Fruit fly (Drosophila melanogaster) whole organism, embryonic: ENCODE measurements around the gene CG16736.

Experiments used
- Aef1 ChIP-seq: fragments of 200-800 bp; sonication (Bioruptor generic); IDR thresholded peaks from 3 replicates; pipeline ENCODE4 v1.3.6; 2022; ENCODE audit warnings: missing biosample characterization, missing genetic modification characterization
- Awh ChIP-seq: fragments of 200-800 bp; sonication (Bioruptor generic); IDR thresholded peaks from 2 replicates; pipeline ENCODE4, ENCODE4 v1.3.6; 2022; ENCODE audit warnings: missing biosample characterization, missing genetic modification characterization
- CG10366 ChIP-seq: fragments of 200-800 bp; sonication (Bioruptor generic); IDR thresholded peaks from 2 replicates; pipeline ENCODE4 v1.3.6; 2022; ENCODE audit warnings: missing biosample characterization, missing genetic modification characterization
- CG11504 ChIP-seq: fragments of 200-800 bp; sonication (Bioruptor generic); optimal IDR thresholded peaks from 3 replicates; lab custom pipeline; 2019; ENCODE audit warnings: missing biosample characterization, mild to moderate bottlenecking, missing genetic modification characterization, moderate library complexity
- CG12104 ChIP-seq: fragments of 200-800 bp; sonication (Bioruptor generic); optimal IDR thresholded peaks from 3 replicates; lab custom pipeline; 2016; ENCODE audit warnings: missing biosample characterization, missing genetic modification characterization
- CG12299 ChIP-seq: fragments of 200-800 bp; sonication (Bioruptor generic); optimal IDR thresholded peaks from 2 replicates; lab custom pipeline; 2018; ENCODE audit warnings: missing biosample characterization, mild to moderate bottlenecking, missing genetic modification characterization
- CG13296 ChIP-seq: fragments of 200-800 bp; sonication (Bioruptor generic); optimal IDR thresholded peaks from 3 replicates; lab custom pipeline; 2018; ENCODE audit warnings: missing biosample characterization, mild to moderate bottlenecking, missing genetic modification characterization
- CG1529 ChIP-seq: fragments of 200-800 bp; sonication (Bioruptor generic); optimal IDR thresholded peaks from 3 replicates; lab custom pipeline; 2018; ENCODE audit warnings: missing biosample characterization, missing genetic modification characterization
- CG17328 ChIP-seq: fragments of 200-800 bp; sonication (Bioruptor generic); IDR thresholded peaks from 2 replicates; pipeline ENCODE4 v1.3.6; 2022; ENCODE audit warnings: missing biosample characterization, missing genetic modification characterization
- CG1792 ChIP-seq: fragments of 200-800 bp; sonication (Bioruptor generic); optimal IDR thresholded peaks from 2 replicates; lab custom pipeline; 2016; ENCODE audit warnings: missing biosample characterization, missing genetic modification characterization
- CG18764 ChIP-seq: fragments of 200-800 bp; sonication (Bioruptor generic); optimal IDR thresholded peaks from 3 replicates; lab custom pipeline; 2016; ENCODE audit warnings: missing biosample characterization, missing genetic modification characterization
- CG2120 ChIP-seq: fragments of 200-800 bp; sonication (Bioruptor generic); optimal IDR thresholded peaks from 3 replicates; lab custom pipeline; 2016; ENCODE audit warnings: missing biosample characterization, missing genetic modification characterization
- CG34422 ChIP-seq: fragments of 200-800 bp; sonication (Bioruptor generic); IDR thresholded peaks from 3 replicates; pipeline ENCODE4 v1.3.6; 2022; ENCODE audit warnings: missing biosample characterization, missing genetic modification characterization
- CG42726 ChIP-seq: fragments of 200-800 bp; sonication (Bioruptor generic); IDR thresholded peaks from 2 replicates; pipeline ENCODE4 v1.3.6; 2022; ENCODE audit warnings: missing biosample characterization, missing genetic modification characterization; ENCODE audit not compliant: partially characterized antibody
- CG4707 ChIP-seq: fragments of 200-800 bp; sonication (Bioruptor generic); optimal IDR thresholded peaks from 2 replicates; lab custom pipeline; 2018; ENCODE audit warnings: missing biosample characterization, mild to moderate bottlenecking, missing genetic modification characterization, moderate library complexity
- CG4820 ChIP-seq: fragments of 200-800 bp; sonication (Bioruptor generic); optimal IDR thresholded peaks from 3 replicates; lab custom pipeline; 2016; ENCODE audit warnings: missing biosample characterization, missing genetic modification characterization
- CG6272 ChIP-seq: fragments of 200-800 bp; sonication (Bioruptor generic); IDR thresholded peaks from 2 replicates; pipeline ENCODE4 v1.3.6; 2022; ENCODE audit warnings: missing biosample characterization, missing genetic modification characterization
- CG6683 ChIP-seq: fragments of 200-800 bp; sonication (Bioruptor generic); optimal IDR thresholded peaks from 2 replicates; lab custom pipeline; 2017; ENCODE audit warnings: missing biosample characterization, mild to moderate bottlenecking, missing genetic modification characterization, missing genetic modification reagents
- CG9609 ChIP-seq: fragments of 200-800 bp; sonication (Bioruptor generic); optimal IDR thresholded peaks from 3 replicates; lab custom pipeline; 2016; ENCODE audit warnings: missing biosample characterization, missing genetic modification characterization
- CG9817 ChIP-seq: fragments of 200-800 bp; sonication (Bioruptor generic); optimal IDR thresholded peaks from 2 replicates; lab custom pipeline; 2018; ENCODE audit warnings: missing biosample characterization, mild to moderate bottlenecking, missing genetic modification characterization, moderate library complexity
- CrebB ChIP-seq: fragments of 200-800 bp; sonication (Bioruptor generic); optimal IDR thresholded peaks from 3 replicates; lab custom pipeline; 2018; ENCODE audit warnings: missing biosample characterization, mild to moderate bottlenecking, missing genetic modification characterization
- Fer2 ChIP-seq: fragments of 200-800 bp; sonication (Bioruptor generic); optimal IDR thresholded peaks from 2 replicates; lab custom pipeline; 2018; ENCODE audit warnings: missing biosample characterization, mild to moderate bottlenecking, missing genetic modification characterization, moderate library complexity
- Gug ChIP-seq: fragments of 200-800 bp; sonication (Bioruptor generic); IDR thresholded peaks from 4 replicates; pipeline ENCODE4 v1.3.6; 2022; ENCODE audit warnings: missing biosample characterization, missing genetic modification characterization
- HLH3B ChIP-seq: fragments of 200-800 bp; sonication (Bioruptor generic); IDR thresholded peaks from 2 replicates; pipeline ENCODE4 v1.3.6; 2022; ENCODE audit warnings: missing biosample characterization, missing genetic modification characterization
- NFAT ChIP-seq: fragments of 200-800 bp; sonication (Bioruptor generic); IDR thresholded peaks from 2 replicates; pipeline ENCODE4 v1.3.6; 2022; ENCODE audit warnings: missing biosample characterization, missing genetic modification characterization
- Optix ChIP-seq: fragments of 200-800 bp; sonication (Bioruptor generic); IDR thresholded peaks from 3 replicates; pipeline ENCODE4 v1.3.6; 2022; ENCODE audit warnings: missing biosample characterization, missing genetic modification characterization
- Six4 ChIP-seq: fragments of 200-800 bp; sonication (Bioruptor generic); optimal IDR thresholded peaks from 2 replicates; lab custom pipeline; 2016; ENCODE audit warnings: missing biosample characterization, missing genetic modification characterization
- az2 ChIP-seq: fragments of 200-800 bp; sonication (Bioruptor generic); optimal IDR thresholded peaks from 3 replicates; lab custom pipeline; 2016; ENCODE audit warnings: missing biosample characterization, missing genetic modification characterization
- bsh ChIP-seq, 2 experiments: fragments of 200-800 bp; sonication (Bioruptor generic); optimal IDR thresholded peaks; 2 replicates each; lab custom pipeline; 2017 to 2018; ENCODE audit warnings: mild to moderate bottlenecking in 2 of 2, missing biosample characterization in 2 of 2, missing genetic modification characterization in 2 of 2, moderate library complexity in 1 of 2
- cas ChIP-seq: fragments of 200-800 bp; sonication (Bioruptor generic); IDR thresholded peaks from 2 replicates; pipeline ENCODE4 v1.3.6; 2022; ENCODE audit warnings: missing biosample characterization, missing genetic modification characterization
- chm ChIP-seq: fragments of 200-800 bp; sonication (Bioruptor generic); IDR thresholded peaks from 2 replicates; pipeline ENCODE4 v1.3.6; 2022; ENCODE audit warnings: missing biosample characterization, missing genetic modification characterization
- da ChIP-seq: fragments of 200-800 bp; sonication (Bioruptor generic); optimal IDR thresholded peaks from 2 replicates; lab custom pipeline; 2016; ENCODE audit warnings: missing biosample characterization, missing genetic modification characterization
- disco-r ChIP-seq: fragments of 200-800 bp; sonication (Bioruptor generic); optimal IDR thresholded peaks from 2 replicates; lab custom pipeline; 2016; ENCODE audit warnings: missing biosample characterization, missing genetic modification characterization
- exex ChIP-seq: fragments of 200-800 bp; sonication (Bioruptor generic); optimal IDR thresholded peaks from 4 replicates; lab custom pipeline; 2018; ENCODE audit warnings: missing biosample characterization, mild to moderate bottlenecking, missing genetic modification characterization, moderate library complexity
- gro ChIP-seq: fragments of 200-800 bp; sonication (Bioruptor generic); optimal IDR thresholded peaks from 2 replicates; lab custom pipeline; 2016; ENCODE audit warnings: missing biosample characterization, missing genetic modification characterization
- hb ChIP-seq: fragments of 200-800 bp; sonication (Bioruptor generic); IDR thresholded peaks from 3 replicates; pipeline ENCODE4 v1.3.6; 2022; ENCODE audit warnings: missing biosample characterization, missing genetic modification characterization; ENCODE audit not compliant: partially characterized antibody
- lab ChIP-seq: fragments of 200-800 bp; sonication (Bioruptor generic); optimal IDR thresholded peaks from 3 replicates; lab custom pipeline; 2017; ENCODE audit warnings: missing biosample characterization, missing genetic modification characterization, mild to moderate bottlenecking, moderate library complexity, missing genetic modification reagents
- nmo ChIP-seq: fragments of 200-800 bp; sonication (Bioruptor generic); optimal IDR thresholded peaks from 2 replicates; lab custom pipeline; 2018; ENCODE audit warnings: missing biosample characterization, mild to moderate bottlenecking, missing genetic modification characterization, moderate library complexity
- pan ChIP-seq, 4 experiments: fragments of >200 bp in 3 of 4; fragments of 200-800 bp in 1 of 4; sonication (Bioruptor generic) in 1 of 4; optimal IDR thresholded peaks in 3 of 4; IDR thresholded peaks in 1 of 4; 2 replicates each; pipeline versions ENCODE4 v1.3.6 to Lab custom; 2017 to 2022; ENCODE audit warnings: missing biosample characterization in 2 of 4, missing genetic modification characterization in 2 of 4, mixed read lengths in 1 of 4
- sc ChIP-seq, 3 experiments: fragments of >200 bp in 2 of 3; fragments of 200-800 bp in 1 of 3; sonication (Bioruptor generic) in 1 of 3; optimal IDR thresholded peaks; 2 replicates in 2 of 3; 3 replicates in 1 of 3; lab custom pipeline; 2017; ENCODE audit warnings: mild to moderate bottlenecking in 1 of 3, missing biosample characterization in 1 of 3, missing genetic modification characterization in 1 of 3, missing genetic modification reagents in 1 of 3
- scrt ChIP-seq: fragments of 200-800 bp; sonication (Bioruptor generic); optimal IDR thresholded peaks from 2 replicates; lab custom pipeline; 2018; ENCODE audit warnings: missing biosample characterization, mild to moderate bottlenecking, missing genetic modification characterization, moderate library complexity
- sima ChIP-seq: fragments of 200-800 bp; sonication (Bioruptor generic); optimal IDR thresholded peaks from 2 replicates; lab custom pipeline; 2016; ENCODE audit warnings: missing biosample characterization, missing genetic modification characterization
- slbo ChIP-seq: fragments of 200-800 bp; sonication (Bioruptor generic); IDR thresholded peaks from 2 replicates; pipeline ENCODE4 v1.3.6; 2022; ENCODE audit warnings: missing biosample characterization, missing genetic modification characterization
- sna ChIP-seq: fragments of 200-800 bp; sonication (Bioruptor generic); IDR thresholded peaks from 2 replicates; pipeline ENCODE4 v1.3.6; 2022; ENCODE audit warnings: missing biosample characterization, missing genetic modification characterization; ENCODE audit not compliant: partially characterized antibody
- tgo ChIP-seq: fragments of 200-800 bp; sonication (Bioruptor generic); IDR thresholded peaks from 3 replicates; pipeline ENCODE4 v1.3.6; 2022; ENCODE audit warnings: missing biosample characterization, missing genetic modification characterization
- trem ChIP-seq: fragments of 200-800 bp; optimal IDR thresholded peaks from 3 replicates; lab custom pipeline; 2019; ENCODE audit warnings: missing biosample characterization, mild to moderate bottlenecking, missing genetic modification characterization, moderate library complexity
- zen ChIP-seq: fragments of 200-800 bp; sonication (Bioruptor generic); optimal IDR thresholded peaks from 3 replicates; lab custom pipeline; 2018; ENCODE audit warnings: missing biosample characterization, mild to moderate bottlenecking, missing genetic modification characterization, moderate library complexity

CG16736 gene

dm6 chr3R:9260421-9260973, 3.0 kb upstream of the CG16736 start, which contains the start of gene ATP6AP2 (continued):
- TF ChIP-seq pan (optimal IDR thresholded peaks at IDR 0.05; lab: Kevin White, UChicago), result no peak
- peak in 1 of 2 experiments; percentile 66 for TF ChIP-seq pan (GFP tag; optimal IDR thresholded peaks at IDR 0.05 in 1 of 2, IDR thresholded peaks at IDR 0.05 in 1 of 2)
- peak; percentile 43; the same call in 1 of the 2 replicates for TF ChIP-seq cas (GFP tag; lab: Robert Waterston, UW)
- TF ChIP-seq CG2120, result peak; percentile 65
- TF ChIP-seq CG4707 (GFP tag; lab: Kevin White, UChicago), result no peak
- peak; percentile 28; the same call in 1 of the 2 replicates for TF ChIP-seq CG6272 (GFP tag; lab: Robert Waterston, UW)
- TF ChIP-seq CG9817 (tag; lab: Kevin White, UChicago), result peak; percentile 49
- TF ChIP-seq lab (GFP tag; lab: Kevin White, UChicago), result no peak
- TF ChIP-seq tgo (GFP tag; lab: Robert Waterston, UW), result peak; percentile 27; the same call in 1 of the 3 replicates
- no peak for TF ChIP-seq CG6683
- peak; percentile 61; the same call in 1 of the 2 replicates for TF ChIP-seq CG17328
- TF ChIP-seq hb (GFP tag; lab: Robert Waterston, UW), result peak; percentile 72
- TF ChIP-seq CG34422 (GFP tag; lab: Robert Waterston, UW), result peak; percentile 41; the same call in 1 of the 3 replicates
- no peak for TF ChIP-seq CrebB (tag; lab: Kevin White, UChicago)
- no peak for TF ChIP-seq CG11504 (tag; lab: Kevin White, UChicago)
- TF ChIP-seq CG18764 (GFP tag; lab: Kevin White, UChicago), result peak; percentile 50
- TF ChIP-seq sc (optimal IDR thresholded peaks at IDR 0.05; lab: Kevin White, UChicago), result no peak
- no peak for TF ChIP-seq sc (GFP tag; optimal IDR thresholded peaks at IDR 0.05; lab: Kevin White, UChicago)
- no peak for TF ChIP-seq da
- peak; percentile 36 for TF ChIP-seq CG12104 (GFP tag; lab: Kevin White, UChicago)
- peak; percentile 39; the same call in 1 of the 2 replicates for TF ChIP-seq CG42726 (GFP tag; lab: Robert Waterston, UW)
- no peak for TF ChIP-seq Optix (GFP tag; lab: Robert Waterston, UW)
- peak in 1 of 2 experiments; percentile 54 for TF ChIP-seq bsh (GFP tag; optimal IDR thresholded peaks at IDR 0.05; lab: Kevin White, UChicago)
- TF ChIP-seq CG10366 (GFP tag; lab: Robert Waterston, UW), result peak; percentile 35; the same call in 1 of the 2 replicates
- TF ChIP-seq chm (GFP tag; lab: Robert Waterston, UW), result no peak
- peak; percentile 71 for TF ChIP-seq nmo (GFP tag; lab: Kevin White, UChicago)
- TF ChIP-seq Aef1, result peak; percentile 32; the same call in 1 of the 3 replicates
- TF ChIP-seq sima (GFP tag; lab: Kevin White, UChicago), result no peak
- peak; percentile 70; the same call in 1 of the 2 replicates for TF ChIP-seq NFAT (GFP tag; lab: Robert Waterston, UW)
- TF ChIP-seq HLH3B (GFP tag; lab: Robert Waterston, UW), result peak; percentile 28; the same call in 1 of the 2 replicates
- peak; percentile 69 for TF ChIP-seq trem
- TF ChIP-seq Six4 (GFP tag; lab: Kevin White, UChicago), result no peak
- TF ChIP-seq Awh (GFP tag; lab: Robert Waterston, UW), result no peak
- peak; percentile 41 for TF ChIP-seq az2 (GFP tag; lab: Kevin White, UChicago)
- TF ChIP-seq CG4820 (GFP tag; lab: Kevin White, UChicago), result peak; percentile 27
- no peak for TF ChIP-seq Gug (GFP tag; lab: Robert Waterston, UW)
- TF ChIP-seq disco-r (GFP tag; lab: Kevin White, UChicago), result no peak
- TF ChIP-seq CG12299 (tag; lab: Kevin White, UChicago), result peak; percentile 43
- no peak for TF ChIP-seq CG1792
- TF ChIP-seq zen, result peak; percentile 40
- peak; percentile 48 for TF ChIP-seq CG13296 (GFP tag; lab: Kevin White, UChicago)
- TF ChIP-seq sna (GFP tag; lab: Robert Waterston, UW), result peak; percentile 63
- no peak for TF ChIP-seq CG9609 (GFP tag; lab: Kevin White, UChicago)
- TF ChIP-seq exex, result peak; percentile 25
- TF ChIP-seq Fer2, result peak; percentile 57
- no peak for TF ChIP-seq CG1529 (GFP tag; lab: Kevin White, UChicago)
- peak; percentile 74 for TF ChIP-seq slbo (GFP tag; lab: Robert Waterston, UW)
- TF ChIP-seq gro (GFP tag; lab: Kevin White, UChicago), result peak; percentile 11
- peak; percentile 40 for TF ChIP-seq scrt
